Worm (Caenorhabditis elegans) whole organism, young adult: Measurements from ENCODE around the gene mics-1.

ENCODE experiments used
- F10E7.11 ChIP-seq: sonication (generic microtip); optimal IDR thresholded peaks from 2 replicates; lab custom pipeline; 2017; ENCODE audit warnings: mild to moderate bottlenecking, missing genetic modification characterization, moderate library complexity, missing compliant biosample characterization
- T26A5.8 ChIP-seq: sonication (generic microtip); optimal IDR thresholded peaks from 2 replicates; lab custom pipeline; 2016; ENCODE audit warnings: missing genetic modification characterization, missing compliant biosample characterization
- egrh-3 ChIP-seq: fragments of 200-800 bp; sonication (Bioruptor generic); IDR thresholded peaks from 2 replicates; pipeline ENCODE4 v1.3.6; 2022; ENCODE audit warnings: missing genetic modification reagents, missing genetic modification characterization, missing compliant biosample characterization
- unc-62 ChIP-seq: fragments of 150-350 bp; optimal IDR thresholded peaks from 2 replicates; lab custom pipeline; 2014; ENCODE audit warnings: missing biosample characterization, missing genetic modification reagents, missing genetic modification characterization
- ztf-3 ChIP-seq: fragments of 200-800 bp; sonication (Bioruptor generic); optimal IDR thresholded peaks from 2 replicates; lab custom pipeline; 2018; ENCODE audit warnings: mild to moderate bottlenecking, missing genetic modification characterization, missing compliant biosample characterization

- no peak for TF ChIP-seq ztf-3 (GFP tag; lab: Kevin White, UChicago)
- TF ChIP-seq F10E7.11 (tag; lab: Kevin White, UChicago), result no peak
- TF ChIP-seq T26A5.8 (tag; lab: Kevin White, UChicago), result no peak
- no peak for TF ChIP-seq egrh-3 (GFP tag; lab: Robert Waterston, UW)
- TF ChIP-seq unc-62 (GFP tag; lab: Kevin White, UChicago), result no peak
Observed at ce11 chrV:10546749-10547148, 31.4 kb downstream of the mics-1 start, which contains the start of gene F25D1.5.
